Worm (Caenorhabditis elegans): ENCODE measurements around the gene glr-2.

Gene glr-2

ce11 chrIII:7114952-7115488 is 29.7 kb downstream of the glr-2 start, which contains the start of gene nhr-10:
TSS of gene nhr-10 (minus strand) at chrIII:7115438.
- no peak for TF ChIP-seq T22C8.4 (GFP tag; IDR thresholded peaks at IDR 0.05)
- TF ChIP-seq tab-1 (GFP tag; IDR thresholded peaks at IDR 0.05), result no peak
- no peak for TF ChIP-seq klf-2 (GFP tag; conservative IDR thresholded peaks at IDR 0.05)
- no peak for TF ChIP-seq cog-1 (tag; optimal IDR thresholded peaks at IDR 0.05)

- TF ChIP-seq ztf-29 (GFP tag; IDR thresholded peaks at IDR 0.05) (no peak), tab-1 (GFP tag; IDR thresholded peaks at IDR 0.05) (no peak), cog-1 (tag; optimal IDR thresholded peaks at IDR 0.05) (no peak), ref-1 (GFP tag; conservative IDR thresholded peaks at IDR 0.05) (no peak), klf-2 (GFP tag; conservative IDR thresholded peaks at IDR 0.05) (no peak), med-1 (GFP tag; optimal IDR thresholded peaks at IDR 0.05; ENCODE audit: insufficient read depth) (no peak), T22C8.4 (GFP tag; IDR thresholded peaks at IDR 0.05) (no peak), ztf-23 (GFP tag; IDR thresholded peaks at IDR 0.05) (no peak), flt-1 (GFP tag; IDR thresholded peaks at IDR 0.05) (no peak)
Observed at ce11 chrIII:7112285-7112684, 32.5 kb downstream of the glr-2 start.

- no peak for TF ChIP-seq T22C8.4 (GFP tag; IDR thresholded peaks at IDR 0.05)
- TF ChIP-seq tab-1 (GFP tag; IDR thresholded peaks at IDR 0.05), result no peak
- TF ChIP-seq med-1 (GFP tag; optimal IDR thresholded peaks at IDR 0.05; ENCODE audit: insufficient read depth), result no peak
Observed at ce11 chrIII:7111793-7112192, 33.0 kb downstream of the glr-2 start, which contains the start of gene B0280.7. TSS of gene B0280.7 (minus strand) at chrIII:7111893.

ce11 chrIII:7107965-7108364 is 36.8 kb downstream of the glr-2 start, which contains the start of gene odd-1:
TSS of gene odd-1 (plus strand) at chrIII:7108313.
- TF ChIP-seq ref-1 (GFP tag; conservative IDR thresholded peaks at IDR 0.05) (no peak), cog-1 (tag; optimal IDR thresholded peaks at IDR 0.05) (no peak), ztf-29 (GFP tag; IDR thresholded peaks at IDR 0.05) (no peak), T22C8.4 (GFP tag; IDR thresholded peaks at IDR 0.05) (no peak), med-1 (GFP tag; optimal IDR thresholded peaks at IDR 0.05; ENCODE audit: insufficient read depth) (no peak), klf-2 (GFP tag; conservative IDR thresholded peaks at IDR 0.05) (no peak), flt-1 (GFP tag; IDR thresholded peaks at IDR 0.05) (no peak), tab-1 (GFP tag; IDR thresholded peaks at IDR 0.05) (no peak), ztf-23 (GFP tag; IDR thresholded peaks at IDR 0.05) (no peak)

- TF ChIP-seq cog-1 (tag; optimal IDR thresholded peaks at IDR 0.05) (no peak), tab-1 (GFP tag; IDR thresholded peaks at IDR 0.05) (no peak), ztf-23 (GFP tag; IDR thresholded peaks at IDR 0.05) (no peak)
Observed at ce11 chrIII:7106854-7107253, 37.9 kb downstream of the glr-2 start.

- TF ChIP-seq klf-2 (GFP tag; conservative IDR thresholded peaks at IDR 0.05), result no peak
- TF ChIP-seq ref-1 (GFP tag; conservative IDR thresholded peaks at IDR 0.05), result no peak
- TF ChIP-seq ztf-29 (GFP tag; IDR thresholded peaks at IDR 0.05), result no peak
- TF ChIP-seq tab-1 (GFP tag; IDR thresholded peaks at IDR 0.05), result no peak
- TF ChIP-seq T22C8.4 (GFP tag; IDR thresholded peaks at IDR 0.05), result no peak
- TF ChIP-seq ztf-23 (GFP tag; IDR thresholded peaks at IDR 0.05), result no peak
- TF ChIP-seq flt-1 (GFP tag; IDR thresholded peaks at IDR 0.05), result no peak
- no peak for TF ChIP-seq cog-1 (tag; optimal IDR thresholded peaks at IDR 0.05)
- no peak for TF ChIP-seq med-1 (GFP tag; optimal IDR thresholded peaks at IDR 0.05; ENCODE audit: insufficient read depth)
Observed at ce11 chrIII:7103940-7104440, 40.8 kb downstream of the glr-2 start, which contains the start of gene cpg-2. TSS of gene cpg-2 (minus strand) at chrIII:7103990.

- TF ChIP-seq T22C8.4 (GFP tag; IDR thresholded peaks at IDR 0.05), result no peak
- no peak for TF ChIP-seq cog-1 (tag; optimal IDR thresholded peaks at IDR 0.05)
- TF ChIP-seq klf-2 (GFP tag; conservative IDR thresholded peaks at IDR 0.05), result no peak
- TF ChIP-seq ref-1 (GFP tag; conservative IDR thresholded peaks at IDR 0.05), result no peak
Observed at ce11 chrIII:7101814-7102477, 42.8 kb downstream of the glr-2 start.

ce11 chrIII:7100001-7100400 is 44.8 kb downstream of the glr-2 start, which contains the start of gene ZK418.11:
TSS of gene ZK418.11 (plus strand) at chrIII:7100289.
- TF ChIP-seq med-1 (GFP tag; optimal IDR thresholded peaks at IDR 0.05; ENCODE audit: insufficient read depth) (no peak), cog-1 (tag; optimal IDR thresholded peaks at IDR 0.05) (no peak), klf-2 (GFP tag; conservative IDR thresholded peaks at IDR 0.05) (no peak), T22C8.4 (GFP tag; IDR thresholded peaks at IDR 0.05) (no peak), tab-1 (GFP tag; IDR thresholded peaks at IDR 0.05) (no peak), ref-1 (GFP tag; conservative IDR thresholded peaks at IDR 0.05) (no peak), ztf-29 (GFP tag; IDR thresholded peaks at IDR 0.05) (no peak), flt-1 (GFP tag; IDR thresholded peaks at IDR 0.05) (no peak), ztf-23 (GFP tag; IDR thresholded peaks at IDR 0.05) (no peak)

ce11 chrIII:7096481-7096880 is 48.3 kb downstream of the glr-2 start:
- TF ChIP-seq tab-1 (GFP tag; IDR thresholded peaks at IDR 0.05) (no peak), ztf-23 (GFP tag; IDR thresholded peaks at IDR 0.05) (no peak), ztf-29 (GFP tag; IDR thresholded peaks at IDR 0.05) (no peak), cog-1 (tag; optimal IDR thresholded peaks at IDR 0.05) (no peak), flt-1 (GFP tag; IDR thresholded peaks at IDR 0.05) (no peak), ref-1 (GFP tag; conservative IDR thresholded peaks at IDR 0.05) (no peak), med-1 (GFP tag; optimal IDR thresholded peaks at IDR 0.05; ENCODE audit: insufficient read depth) (no peak), klf-2 (GFP tag; conservative IDR thresholded peaks at IDR 0.05) (no peak), T22C8.4 (GFP tag; IDR thresholded peaks at IDR 0.05) (no peak)

ce11 chrIII:7095156-7095555 is 49.6 kb downstream of the glr-2 start, which contains the start of gene nhr-9:
TSS of gene nhr-9 (plus strand) at chrIII:7095462.
- TF ChIP-seq flt-1 (GFP tag; IDR thresholded peaks at IDR 0.05), result no peak
- no peak for TF ChIP-seq ztf-29 (GFP tag; IDR thresholded peaks at IDR 0.05)
- no peak for TF ChIP-seq ref-1 (GFP tag; conservative IDR thresholded peaks at IDR 0.05)
- TF ChIP-seq ztf-23 (GFP tag; IDR thresholded peaks at IDR 0.05), result no peak
- TF ChIP-seq tab-1 (GFP tag; IDR thresholded peaks at IDR 0.05), result no peak
- TF ChIP-seq cog-1 (tag; optimal IDR thresholded peaks at IDR 0.05), result no peak
- no peak for TF ChIP-seq klf-2 (GFP tag; conservative IDR thresholded peaks at IDR 0.05)
- no peak for TF ChIP-seq T22C8.4 (GFP tag; IDR thresholded peaks at IDR 0.05)
- TF ChIP-seq med-1 (GFP tag; optimal IDR thresholded peaks at IDR 0.05; ENCODE audit: insufficient read depth), result no peak
